Fruit fly (Drosophila melanogaster): ENCODE data around the gene PGS1.

The PGS1 gene

DNA sequence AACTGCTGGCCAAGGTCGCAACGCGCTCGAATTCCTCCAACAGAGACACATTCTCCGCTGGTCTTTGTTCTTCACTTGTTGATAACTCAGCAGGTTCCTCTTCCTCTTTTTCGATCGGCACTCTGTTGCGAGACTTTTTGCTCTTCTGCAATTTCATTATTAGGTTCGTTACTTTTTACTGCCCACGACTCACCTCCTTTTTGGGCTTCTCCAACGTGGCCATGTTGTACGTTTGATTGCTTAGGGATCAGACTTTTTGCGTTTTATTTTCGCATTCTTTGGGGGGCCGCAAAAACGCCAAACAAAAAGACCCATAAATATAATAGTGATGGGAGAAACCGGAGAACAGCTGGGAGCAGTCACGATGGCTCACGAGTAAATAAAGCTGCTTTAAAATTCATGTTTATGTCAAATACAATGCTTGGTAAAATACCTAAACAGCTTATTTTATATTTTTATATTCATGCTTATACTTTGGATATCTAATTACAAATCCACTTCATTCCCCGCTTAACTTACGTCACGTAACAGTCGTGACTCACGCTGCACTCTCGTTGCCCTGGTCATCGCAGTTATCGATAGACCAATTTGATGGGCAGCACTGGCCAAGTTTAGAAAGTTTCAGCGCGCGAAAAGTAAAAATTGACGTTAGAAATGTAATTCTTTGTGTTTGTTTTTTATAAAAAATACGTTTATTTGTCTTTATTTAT lies 12.9 kb upstream of the PGS1 start, which contains the start of gene Epg5 (continued):
- TF ChIP-seq CG17612 (GFP tag; IDR thresholded peaks at IDR 0.05) (0 out of 2 replicates have a peak, but pooled peaks have one; percentile 17), CG1832 (GFP tag; optimal IDR thresholded peaks at IDR 0.05) (no peak), CG14860 (GFP tag; IDR thresholded peaks at IDR 0.05; ENCODE audit: partially characterized antibody) (peak; percentile 98), CrebB (tag; optimal IDR thresholded peaks at IDR 0.05) (no peak), CG9817 (tag; optimal IDR thresholded peaks at IDR 0.05) (peak; percentile 78), Xrp1 (GFP tag; IDR thresholded peaks at IDR 0.05) (peak; percentile 65), CG14050 (GFP tag; IDR thresholded peaks at IDR 0.05) (no peak), bsh (GFP tag; optimal IDR thresholded peaks at IDR 0.05) (no peak), Doc3 (GFP tag; IDR thresholded peaks at IDR 0.05; ENCODE audit: partially characterized antibody) (peak; percentile 99), CG12299 (tag; optimal IDR thresholded peaks at IDR 0.05) (peak; percentile 29), ara (GFP tag; IDR thresholded peaks at IDR 0.05) (no peak), Antp (GFP tag; optimal IDR thresholded peaks at IDR 0.05) (peak; percentile 73), cwo (GFP tag; optimal IDR thresholded peaks at IDR 0.05) (no peak), CG11723 (GFP tag; optimal IDR thresholded peaks at IDR 0.05) (no peak), Rfx (GFP tag; IDR thresholded peaks at IDR 0.05) (peak; percentile 90), Chrac-16 (GFP tag; optimal IDR thresholded peaks at IDR 0.05) (peak; percentile 63), CG2120 (GFP tag; optimal IDR thresholded peaks at IDR 0.05) (peak; percentile 90), Dek (tag; optimal IDR thresholded peaks at IDR 0.05) (peak; percentile 59), Doc2 (GFP tag; IDR thresholded peaks at IDR 0.05) (no peak), CG17186 (GFP tag; optimal IDR thresholded peaks at IDR 0.05) (peak; percentile 4), CHES-1-like (GFP tag; optimal IDR thresholded peaks at IDR 0.05) (peak; percentile 74), wor (GFP tag; IDR thresholded peaks at IDR 0.05) (peak; percentile 45; the same call in 1 of the 2 replicates), Bdp1 (GFP tag; optimal IDR thresholded peaks at IDR 0.05) (peak; percentile 57), CG2712 (tag; optimal IDR thresholded peaks at IDR 0.05) (no peak), NfI (GFP tag; optimal IDR thresholded peaks at IDR 0.05) (no peak), cg (GFP tag; optimal IDR thresholded peaks at IDR 0.05) (no peak), insv (GFP tag; optimal IDR thresholded peaks at IDR 0.05) (no peak), D19B (GFP tag; optimal IDR thresholded peaks at IDR 0.05) (no peak), rib (GFP tag; IDR thresholded peaks at IDR 0.05) (peak; percentile 68; the same call in 1 of the 2 replicates), ftz-f1 (GFP tag; optimal IDR thresholded peaks at IDR 0.05) (peak; percentile 42), CG10462 (GFP tag; optimal IDR thresholded peaks at IDR 0.05) (peak; percentile 30), fd3F (GFP tag; optimal IDR thresholded peaks at IDR 0.05) (no peak), CG11093 (GFP tag; IDR thresholded peaks at IDR 0.05) (no peak; the same call in 2 of the 3 replicates), CG12391 (tag; optimal IDR thresholded peaks at IDR 0.05) (no peak), CG14014 (GFP tag; IDR thresholded peaks at IDR 0.05) (peak; percentile 81), CG2889 (GFP tag; IDR thresholded peaks at IDR 0.05) (0 out of 3 replicates have a peak, but pooled peaks have one; percentile 18), da (GFP tag; optimal IDR thresholded peaks at IDR 0.05) (no peak), CG7372 (GFP tag; IDR thresholded peaks at IDR 0.05) (peak; percentile 71), prd (optimal IDR thresholded peaks at IDR 0.05) (no peak), prd (GFP tag; IDR thresholded peaks at IDR 0.05) (peak; percentile 82), CG11085 (GFP tag; IDR thresholded peaks at IDR 0.05) (peak; percentile 73), dmrt99B (tag; optimal IDR thresholded peaks at IDR 0.05) (no peak), sc (optimal IDR thresholded peaks at IDR 0.05) (no peak), sc (GFP tag; optimal IDR thresholded peaks at IDR 0.05) (no peak), CG7357 (GFP tag; IDR thresholded peaks at IDR 0.05) (0 out of 3 replicates have a peak, but pooled peaks have one; percentile 62), corto (GFP tag; optimal IDR thresholded peaks at IDR 0.05) (peak; percentile 28), ham (GFP tag; IDR thresholded peaks at IDR 0.05) (peak; percentile 65; the same call in 1 of the 2 replicates), CG17328 (GFP tag; IDR thresholded peaks at IDR 0.05) (peak; percentile 63), CG15479 (GFP tag; optimal IDR thresholded peaks at IDR 0.05) (no peak), crc (GFP tag; optimal IDR thresholded peaks at IDR 0.05) (no peak)
